Worm (Caenorhabditis elegans) whole organism, mixed stage, embryonic: ENCODE measurements around the gene ins-20.

Experiments
- M03D4.4 ChIP-seq: sonication (generic microtip); optimal IDR thresholded peaks from 2 replicates; lab custom pipeline; 2017; ENCODE audit warnings: mild to moderate bottlenecking, missing genetic modification characterization, missing compliant biosample characterization
- bed-3 ChIP-seq: fragments of 200-800 bp; sonication (Bioruptor generic); optimal IDR thresholded peaks from 3 replicates; lab custom pipeline; 2018; ENCODE audit warnings: mild to moderate bottlenecking, missing genetic modification characterization, moderate library complexity, missing compliant biosample characterization
- blmp-1 ChIP-seq: fragments of 150-350 bp; optimal IDR thresholded peaks from 2 replicates; lab custom pipeline; 2014; ENCODE audit warnings: missing biosample characterization, missing genetic modification characterization
- ceh-43 ChIP-seq: fragments of 200-800 bp; sonication (Bioruptor generic); optimal IDR thresholded peaks from 2 replicates; lab custom pipeline; 2018; ENCODE audit warnings: mild to moderate bottlenecking, missing genetic modification characterization, moderate library complexity, missing compliant biosample characterization
- ceh-83 ChIP-seq: fragments of 200-800 bp; sonication (Bioruptor generic); optimal IDR thresholded peaks from 2 replicates; lab custom pipeline; 2018; ENCODE audit warnings: mild to moderate bottlenecking, missing genetic modification characterization, missing compliant biosample characterization
- ces-1 ChIP-seq: fragments of 150-350 bp; optimal IDR thresholded peaks from 2 replicates; lab custom pipeline; 2014; ENCODE audit warnings: missing biosample characterization, missing genetic modification reagents, missing genetic modification characterization
- cnd-1 ChIP-seq: fragments of 200-800 bp; sonication (Bioruptor generic); optimal IDR thresholded peaks from 2 replicates; lab custom pipeline; 2018; ENCODE audit warnings: mild to moderate bottlenecking, missing genetic modification characterization, missing compliant biosample characterization
- elt-1 ChIP-seq: sonication (generic microtip); optimal IDR thresholded peaks from 2 replicates; lab custom pipeline; 2017; ENCODE audit warnings: missing genetic modification characterization, mild to moderate bottlenecking, missing compliant biosample characterization, antibody characterized with exemption, moderate library complexity, borderline replicate concordance; ENCODE audit not compliant: insufficient read depth
- elt-3 ChIP-seq: fragments of 150-350 bp; optimal IDR thresholded peaks from 2 replicates; lab custom pipeline; 2014; ENCODE audit warnings: missing biosample characterization, missing genetic modification characterization
- flh-1 ChIP-seq: fragments of 200-800 bp; sonication (Bioruptor generic); optimal IDR thresholded peaks from 2 replicates; lab custom pipeline; 2018; ENCODE audit warnings: mild to moderate bottlenecking, missing genetic modification characterization, moderate library complexity, missing compliant biosample characterization
- ham-2 ChIP-seq: fragments of 200-800 bp; sonication (Bioruptor generic); optimal IDR thresholded peaks from 2 replicates; lab custom pipeline; 2018; ENCODE audit warnings: mild to moderate bottlenecking, missing genetic modification characterization, missing compliant biosample characterization
- hlh-1 ChIP-seq: fragments of 150-350 bp; optimal IDR thresholded peaks from 2 replicates; lab custom pipeline; 2014; ENCODE audit warnings: missing biosample characterization, missing genetic modification reagents, missing genetic modification characterization
- lin-13 ChIP-seq: fragments of 150-350 bp; optimal IDR thresholded peaks from 2 replicates; lab custom pipeline; 2014; ENCODE audit warnings: missing biosample characterization, missing genetic modification characterization
- lin-32 ChIP-seq: fragments of 200-800 bp; sonication (Bioruptor generic); optimal IDR thresholded peaks from 2 replicates; lab custom pipeline; 2018; ENCODE audit warnings: mild to moderate bottlenecking, missing genetic modification characterization, missing compliant biosample characterization
- lsy-2 ChIP-seq: fragments of 150-350 bp; optimal IDR thresholded peaks from 2 replicates; lab custom pipeline; 2014; ENCODE audit warnings: missing biosample characterization, missing genetic modification characterization
- mab-5 ChIP-seq: fragments of 150-350 bp; optimal IDR thresholded peaks from 2 replicates; lab custom pipeline; 2014; ENCODE audit warnings: missing biosample characterization, missing genetic modification characterization
- mep-1 ChIP-seq: fragments of 150-350 bp; optimal IDR thresholded peaks from 2 replicates; lab custom pipeline; 2017; ENCODE audit warnings: missing biosample characterization, missing genetic modification reagents, missing genetic modification characterization, inconsistent platforms
- mls-2 ChIP-seq: sonication (generic microtip); optimal IDR thresholded peaks from 2 replicates; lab custom pipeline; 2016; ENCODE audit warnings: mild to moderate bottlenecking, missing genetic modification characterization, moderate library complexity, missing compliant biosample characterization
- nhr-12 ChIP-seq: fragments of 150-350 bp; optimal IDR thresholded peaks from 2 replicates; lab custom pipeline; 2014; ENCODE audit warnings: missing biosample characterization, missing genetic modification characterization
- nhr-2 ChIP-seq: fragments of 150-350 bp; optimal IDR thresholded peaks from 2 replicates; lab custom pipeline; 2014; ENCODE audit warnings: missing biosample characterization, missing genetic modification characterization
- nhr-237 ChIP-seq: fragments of 150-350 bp; optimal IDR thresholded peaks from 2 replicates; lab custom pipeline; 2014; ENCODE audit warnings: missing biosample characterization, missing genetic modification characterization
- nhr-28 ChIP-seq: fragments of 150-350 bp; optimal IDR thresholded peaks from 2 replicates; lab custom pipeline; 2014; ENCODE audit warnings: missing biosample characterization, missing genetic modification characterization
- nhr-76 ChIP-seq: sonication (generic microtip); optimal IDR thresholded peaks from 2 replicates; lab custom pipeline; 2017; ENCODE audit warnings: missing biosample characterization, missing genetic modification characterization
- sem-2 ChIP-seq: fragments of 200-800 bp; sonication (Bioruptor generic); optimal IDR thresholded peaks from 2 replicates; lab custom pipeline; 2018; ENCODE audit warnings: mild to moderate bottlenecking, missing genetic modification characterization, missing compliant biosample characterization
- snpc-4 ChIP-seq: fragments of 150-350 bp; optimal IDR thresholded peaks from 2 replicates; lab custom pipeline; 2014; ENCODE audit warnings: missing biosample characterization, missing genetic modification characterization
- tbx-8 ChIP-seq: fragments of 200-800 bp; sonication (Bioruptor generic); optimal IDR thresholded peaks from 2 replicates; lab custom pipeline; 2018; ENCODE audit warnings: mild to moderate bottlenecking, missing genetic modification characterization, moderate library complexity, missing compliant biosample characterization
- unc-120 ChIP-seq: sonication (generic microtip); optimal IDR thresholded peaks from 2 replicates; lab custom pipeline; 2017; ENCODE audit warnings: missing genetic modification characterization, missing compliant biosample characterization; ENCODE audit not compliant: poor library complexity, severe bottlenecking
- unc-39 ChIP-seq: fragments of 150-350 bp; optimal IDR thresholded peaks from 2 replicates; lab custom pipeline; 2014; ENCODE audit warnings: missing biosample characterization, missing genetic modification characterization
- unc-62 ChIP-seq: fragments of 150-350 bp; optimal IDR thresholded peaks from 2 replicates; lab custom pipeline; 2014; ENCODE audit warnings: missing biosample characterization, missing genetic modification reagents, missing genetic modification characterization
- zip-8 ChIP-seq: fragments of 150-350 bp; optimal IDR thresholded peaks from 2 replicates; lab custom pipeline; 2014; ENCODE audit warnings: missing biosample characterization, missing genetic modification characterization
- ztf-11 ChIP-seq: fragments of 150-350 bp; optimal IDR thresholded peaks from 2 replicates; lab custom pipeline; 2014; ENCODE audit warnings: missing biosample characterization, missing genetic modification characterization

ins-20 gene

ce11 chrII:6022596-6022995 lies 12.0 kb downstream of the ins-20 start:
- TF ChIP-seq flh-1 (no peak), ceh-83 (no peak), nhr-237 (tag; lab: Kevin White, UChicago) (no peak), mep-1 (tag; lab: Kevin White, UChicago) (no peak), mab-5 (tag; lab: Kevin White, UChicago) (no peak), cnd-1 (tag; lab: Kevin White, UChicago) (no peak), nhr-28 (tag; lab: Kevin White, UChicago) (no peak), tbx-8 (GFP tag; lab: Kevin White, UChicago) (no peak), ces-1 (GFP tag; lab: Kevin White, UChicago) (no peak), lin-32 (GFP tag; lab: Kevin White, UChicago) (no peak), ceh-43 (GFP tag; lab: Kevin White, UChicago) (no peak), bed-3 (GFP tag; lab: Kevin White, UChicago) (no peak), nhr-76 (no peak)

DNA sequence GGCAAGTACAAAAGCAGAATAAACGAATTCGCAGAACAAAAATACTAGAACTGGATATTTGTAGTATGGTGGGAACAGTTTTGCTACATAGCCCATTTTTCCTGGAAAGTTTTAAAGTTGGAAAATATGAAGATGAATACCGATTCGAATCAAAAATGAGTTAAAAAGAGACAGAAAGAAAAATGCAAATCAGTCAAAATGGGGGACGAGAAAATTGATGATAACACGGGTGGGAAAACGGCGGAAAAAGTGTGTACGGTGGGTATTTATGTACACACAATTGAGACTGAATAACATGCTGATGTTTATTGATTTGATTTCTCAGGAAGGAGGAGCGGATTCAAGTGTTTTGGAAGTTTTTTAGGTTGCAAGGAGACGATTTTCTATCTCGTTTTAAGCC lies 14.2 kb downstream of the ins-20 start, which contains the start of gene R12C12.9:
R12C12.9 (minus strand) TSS at position 101 of the 400 bp plus-strand sequence.
- no peak for TF ChIP-seq lsy-2
- no peak for TF ChIP-seq unc-62 (GFP tag; lab: Kevin White, UChicago)
- no peak for TF ChIP-seq nhr-2 (tag; lab: Kevin White, UChicago)
- no peak for TF ChIP-seq nhr-237 (tag; lab: Kevin White, UChicago)
- TF ChIP-seq bed-3 (GFP tag; lab: Kevin White, UChicago) = no peak
- no peak for TF ChIP-seq zip-8 (tag; lab: Kevin White, UChicago)
- TF ChIP-seq ztf-11 = no peak
- TF ChIP-seq mls-2 (tag; lab: Kevin White, UChicago) = no peak
- no peak for TF ChIP-seq elt-1
- TF ChIP-seq blmp-1 (tag; lab: Kevin White, UChicago) = no peak
- no peak for TF ChIP-seq M03D4.4 (tag; lab: Kevin White, UChicago)
- no peak for TF ChIP-seq lin-32 (GFP tag; lab: Kevin White, UChicago)
- no peak for TF ChIP-seq elt-3 (tag; lab: Kevin White, UChicago)
- TF ChIP-seq, all 35 proteins: peak for 0

DNA sequence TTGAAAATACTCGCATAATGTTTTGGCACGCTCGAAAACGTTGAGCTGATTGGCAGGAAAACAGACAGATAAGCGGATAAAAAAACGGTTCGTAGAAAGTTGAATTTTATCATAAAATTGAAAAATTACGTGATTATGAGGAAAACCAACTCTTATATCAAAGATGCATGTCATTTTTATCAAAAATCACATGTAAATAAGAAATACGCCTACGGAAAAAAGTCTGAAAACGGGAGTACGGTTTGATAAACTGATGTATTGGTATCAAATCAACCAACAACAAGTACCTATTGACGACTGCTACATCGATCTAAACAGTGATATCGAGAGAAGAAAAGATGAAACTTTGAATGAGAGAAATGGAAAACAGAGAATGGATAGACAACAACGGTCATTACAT lies 15.0 kb downstream of the ins-20 start:
- TF ChIP-seq bed-3 (GFP tag; lab: Kevin White, UChicago) (no peak), hlh-1 (tag; lab: Kevin White, UChicago) (no peak), unc-62 (GFP tag; lab: Kevin White, UChicago) (no peak), lin-32 (GFP tag; lab: Kevin White, UChicago) (no peak), nhr-12 (tag; lab: Kevin White, UChicago) (no peak), ceh-83 (no peak), snpc-4 (tag; lab: Kevin White, UChicago) (no peak), unc-39 (tag; lab: Kevin White, UChicago) (no peak), mls-2 (tag; lab: Kevin White, UChicago) (no peak)

DNA sequence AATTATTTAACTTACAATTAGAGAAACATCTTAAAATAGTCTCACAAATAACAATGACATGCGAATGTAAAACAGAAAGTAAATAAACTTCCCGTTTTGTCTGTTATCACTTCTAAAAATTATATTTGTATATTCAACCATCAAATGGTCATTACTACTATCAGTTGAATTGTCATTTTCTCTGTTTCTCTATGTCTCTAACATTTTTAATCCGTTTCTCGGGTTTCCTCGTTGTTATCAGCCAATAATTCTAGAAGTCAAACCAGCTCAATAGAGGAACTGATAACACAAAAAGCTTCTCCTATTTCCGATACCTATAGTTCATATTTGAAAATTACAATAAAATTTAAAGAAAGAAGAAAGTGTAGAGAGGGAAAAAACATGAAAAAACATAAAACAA lies 16.0 kb downstream of the ins-20 start:
- TF ChIP-seq sem-2 (GFP tag; lab: Kevin White, UChicago) (no peak), nhr-28 (tag; lab: Kevin White, UChicago) (no peak), nhr-12 (tag; lab: Kevin White, UChicago) (no peak), mab-5 (tag; lab: Kevin White, UChicago) (no peak), flh-1 (no peak), elt-3 (tag; lab: Kevin White, UChicago) (no peak)
- TF ChIP-seq, all 35 proteins: peak for 0

- TF ChIP-seq unc-120 (tag; lab: Kevin White, UChicago) (peak; percentile 64), zip-8 (tag; lab: Kevin White, UChicago) (no peak), hlh-1 (tag; lab: Kevin White, UChicago) (peak; percentile 36), ceh-83 (no peak), unc-62 (GFP tag; lab: Kevin White, UChicago) (peak; percentile 80)
Observed at ce11 chrII:6028594-6029141, 18.0 kb downstream of the ins-20 start.

DNA sequence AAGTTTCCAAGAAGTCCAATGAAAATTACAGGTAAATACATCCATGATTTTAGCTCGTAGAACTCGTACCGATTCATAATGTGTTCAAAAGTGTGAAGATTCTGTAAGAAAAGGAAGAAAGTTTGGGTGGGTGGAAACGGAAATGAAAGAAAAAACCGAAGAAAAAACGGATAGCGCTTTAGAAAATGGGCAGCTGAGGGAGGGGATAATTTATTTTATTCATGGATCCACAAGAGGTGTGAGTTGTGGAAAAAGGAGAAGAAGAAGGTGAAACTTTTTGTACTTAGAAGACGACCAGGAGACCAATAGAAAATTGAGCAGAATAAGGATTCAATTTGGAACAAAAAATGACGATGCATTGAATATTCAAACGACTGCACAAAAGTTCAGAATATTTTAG lies 20.5 kb downstream of the ins-20 start, which contains the start of gene frpr-16:
frpr-16 (minus strand) TSS at position 101 of the 400 bp plus-strand sequence.
- TF ChIP-seq hlh-1 (tag; lab: Kevin White, UChicago) (no peak), blmp-1 (tag; lab: Kevin White, UChicago) (no peak), mep-1 (tag; lab: Kevin White, UChicago) (no peak), nhr-12 (tag; lab: Kevin White, UChicago) (no peak), lsy-2 (no peak), zip-8 (tag; lab: Kevin White, UChicago) (no peak), elt-3 (tag; lab: Kevin White, UChicago) (no peak), lin-13 (no peak), nhr-237 (tag; lab: Kevin White, UChicago) (no peak), bed-3 (GFP tag; lab: Kevin White, UChicago) (no peak), nhr-76 (no peak), tbx-8 (GFP tag; lab: Kevin White, UChicago) (no peak), cnd-1 (tag; lab: Kevin White, UChicago) (no peak), elt-1 (no peak), ham-2 (GFP tag; lab: Kevin White, UChicago) (no peak), nhr-2 (tag; lab: Kevin White, UChicago) (no peak)
